Fruit fly (Drosophila melanogaster): ENCODE results near the gene CG12605.

CG12605 gene

dm6 chr3L:3932742-3933289 is 31.8 kb downstream of the CG12605 start (continued):
- no peak for TF ChIP-seq CG6689 (GFP tag; IDR thresholded peaks at IDR 0.05)
- no peak for TF ChIP-seq CG8388 (GFP tag; optimal IDR thresholded peaks at IDR 0.05)
- TF ChIP-seq Mad (GFP tag; optimal IDR thresholded peaks at IDR 0.05), result no peak
- TF ChIP-seq stwl (tag; optimal IDR thresholded peaks at IDR 0.05), result no peak
- TF ChIP-seq GATAe (GFP tag; conservative IDR thresholded peaks at IDR 0.05), result no peak
- TF ChIP-seq croc (GFP tag; conservative IDR thresholded peaks at IDR 0.05), result no peak
- no peak for TF ChIP-seq peb (GFP tag; IDR thresholded peaks at IDR 0.05)
- TF ChIP-seq CG11560 (tag; IDR thresholded peaks at IDR 0.05), result no peak
- TF ChIP-seq CG17359 (tag; optimal IDR thresholded peaks at IDR 0.05), result no peak
- no peak for TF ChIP-seq Lpt (GFP tag; optimal IDR thresholded peaks at IDR 0.05)
- TF ChIP-seq Nf-YA (GFP tag; IDR thresholded peaks at IDR 0.05), result no peak
- no peak for TF ChIP-seq CG3838 (GFP tag; optimal IDR thresholded peaks at IDR 0.05)
- no peak for TF ChIP-seq CG6654 (GFP tag; optimal IDR thresholded peaks at IDR 0.05)
- TF ChIP-seq salm (tag; optimal IDR thresholded peaks at IDR 0.05), result no peak
- TF ChIP-seq CG6854 (GFP tag; optimal IDR thresholded peaks at IDR 0.05), result peak; percentile 41
- TF ChIP-seq CHES-1-like (GFP tag; optimal IDR thresholded peaks at IDR 0.05), result no peak
- no peak for TF ChIP-seq nau (GFP tag; optimal IDR thresholded peaks at IDR 0.05)
- no peak for TF ChIP-seq CG15601 (tag; optimal IDR thresholded peaks at IDR 0.05)
- TF ChIP-seq Eip74EF (GFP tag; optimal IDR thresholded peaks at IDR 0.05), result no peak
- peak; percentile 77 for TF ChIP-seq CG18599 (GFP tag; optimal IDR thresholded peaks at IDR 0.05)
- TF ChIP-seq CG17912 (GFP tag; optimal IDR thresholded peaks at IDR 0.05), result no peak
- TF ChIP-seq CG8290 (GFP tag; optimal IDR thresholded peaks at IDR 0.05), result no peak
- peak in 1 of 2 experiments; percentile 81 for TF ChIP-seq CG8290 (tag; optimal IDR thresholded peaks at IDR 0.05)
- no peak for TF ChIP-seq mam (GFP tag; optimal IDR thresholded peaks at IDR 0.05)
- no peak for TF ChIP-seq az2 (GFP tag; optimal IDR thresholded peaks at IDR 0.05)
- peak; percentile 29 for TF ChIP-seq HHEX (GFP tag; optimal IDR thresholded peaks at IDR 0.05)
- TF ChIP-seq fd64A (GFP tag; optimal IDR thresholded peaks at IDR 0.05), result no peak
- TF ChIP-seq zen (tag; optimal IDR thresholded peaks at IDR 0.05), result no peak
- no peak for TF ChIP-seq CG3726 (GFP tag; IDR thresholded peaks at IDR 0.05)
- no peak for TF ChIP-seq inv (GFP tag; IDR thresholded peaks at IDR 0.05; ENCODE audit: partially characterized antibody)
- TF ChIP-seq CG33557 (GFP tag; optimal IDR thresholded peaks at IDR 0.05), result no peak
- TF ChIP-seq Dad (GFP tag; optimal IDR thresholded peaks at IDR 0.05), result no peak
- TF ChIP-seq CG1529 (GFP tag; optimal IDR thresholded peaks at IDR 0.05), result no peak
- TF ChIP-seq nom (GFP tag; optimal IDR thresholded peaks at IDR 0.05), result no peak
- TF ChIP-seq CG18262 (tag; optimal IDR thresholded peaks at IDR 0.05), result no peak
- peak; percentile 13 for TF ChIP-seq CoRest (tag; optimal IDR thresholded peaks at IDR 0.05)
- TF ChIP-seq CG7963 (GFP tag; IDR thresholded peaks at IDR 0.05; ENCODE audit: partially characterized antibody), result no peak
- TF ChIP-seq CG17802 (tag; optimal IDR thresholded peaks at IDR 0.05), result no peak
- TF ChIP-seq CG31224 (GFP tag; IDR thresholded peaks at IDR 0.05), result no peak
- TF ChIP-seq tna (GFP tag; IDR thresholded peaks at IDR 0.05; ENCODE audit: partially characterized antibody), result no peak
- TF ChIP-seq PHDP (tag; optimal IDR thresholded peaks at IDR 0.05), result peak; percentile 61
- TF ChIP-seq bab2 (GFP tag; optimal IDR thresholded peaks at IDR 0.05), result no peak
- no peak for TF ChIP-seq CG9876 (GFP tag; optimal IDR thresholded peaks at IDR 0.05)
- no peak for TF ChIP-seq Poxn (GFP tag; IDR thresholded peaks at IDR 0.05)
- no peak for TF ChIP-seq Sox102F (GFP tag; optimal IDR thresholded peaks at IDR 0.05)
- TF ChIP-seq ash1 (GFP tag; optimal IDR thresholded peaks at IDR 0.05), result peak; percentile 24
- TF ChIP-seq al (GFP tag; IDR thresholded peaks at IDR 0.05), result no peak
- 0 out of 2 replicates have a peak, but pooled peaks have one; percentile 9 for TF ChIP-seq ranshi (GFP tag; IDR thresholded peaks at IDR 0.05)
- no peak for TF ChIP-seq CG12391 (tag; optimal IDR thresholded peaks at IDR 0.05)
- TF ChIP-seq CG8944 (GFP tag; optimal IDR thresholded peaks at IDR 0.05), result no peak
- no peak for TF ChIP-seq CG9609 (GFP tag; optimal IDR thresholded peaks at IDR 0.05)
